Worm (Caenorhabditis elegans): ENCODE results near the gene fbxa-6.

DNA sequence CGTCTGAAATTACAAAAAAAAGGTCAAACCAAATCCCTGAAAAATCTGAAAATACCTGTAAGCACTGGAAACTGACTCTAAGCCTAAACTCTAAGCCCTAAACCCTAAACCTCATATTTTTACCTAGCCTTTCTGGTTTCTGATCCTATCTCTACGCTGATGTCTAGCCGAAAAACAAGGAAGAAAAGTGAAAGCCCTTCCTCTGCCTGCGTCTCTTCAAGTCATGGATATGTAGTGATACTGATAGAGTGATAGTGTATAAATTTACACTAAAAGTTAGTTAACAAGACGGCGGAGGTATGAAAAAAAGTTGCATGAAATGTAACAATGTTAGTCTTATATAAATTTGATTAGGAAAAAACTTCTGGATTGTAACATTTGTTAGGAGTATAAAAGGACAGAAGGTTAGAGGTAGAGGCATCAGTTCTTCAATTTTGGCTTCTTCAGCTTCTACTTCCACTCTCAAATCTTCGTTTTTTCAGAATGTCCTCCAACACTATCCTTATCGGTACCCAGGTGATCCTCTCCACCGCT is 37.8 kb upstream of the fbxa-6 start, which contains the start of gene col-88:
- TF ChIP-seq nhr-80 (tag; optimal IDR thresholded peaks at IDR 0.05) (no peak), B0336.3 (GFP tag; IDR thresholded peaks at IDR 0.05) (no peak), nfya-1 (tag; optimal IDR thresholded peaks at IDR 0.05; ENCODE audit: borderline replicate concordance, insufficient read depth) (no peak)

Measured in whole organism, young adult.